Fruit fly (Drosophila melanogaster): ENCODE data around the gene Akh.

- TF ChIP-seq pan (optimal IDR thresholded peaks at IDR 0.05), result no peak
- no peak for TF ChIP-seq EcR (GFP tag; optimal IDR thresholded peaks at IDR 0.05)
- no peak for TF ChIP-seq psq (optimal IDR thresholded peaks at IDR 0.05)
- TF ChIP-seq Dll (optimal IDR thresholded peaks at IDR 0.05), result no peak
Measured at dm6 chr3L:4177981-4178562, 36.8 kb downstream of the Akh start, which contains the start of gene Teh4.

All from whole organism.